Worm (Caenorhabditis elegans) whole organism, mixed stage, embryonic: ENCODE measurements around the gene spig-4.

Experiments used
- M03D4.4 ChIP-seq: sonication (generic microtip); optimal IDR thresholded peaks from 2 replicates; lab custom pipeline; 2017; ENCODE audit warnings: mild to moderate bottlenecking, missing genetic modification characterization, missing compliant biosample characterization
- bed-3 ChIP-seq: fragments of 200-800 bp; sonication (Bioruptor generic); optimal IDR thresholded peaks from 3 replicates; lab custom pipeline; 2018; ENCODE audit warnings: mild to moderate bottlenecking, missing genetic modification characterization, moderate library complexity, missing compliant biosample characterization
- blmp-1 ChIP-seq: fragments of 150-350 bp; optimal IDR thresholded peaks from 2 replicates; lab custom pipeline; 2014; ENCODE audit warnings: missing biosample characterization, missing genetic modification characterization
- ceh-39 ChIP-seq: fragments of 150-350 bp; optimal IDR thresholded peaks from 2 replicates; lab custom pipeline; 2014; ENCODE audit warnings: missing biosample characterization, missing genetic modification characterization
- ceh-43 ChIP-seq: fragments of 200-800 bp; sonication (Bioruptor generic); optimal IDR thresholded peaks from 2 replicates; lab custom pipeline; 2018; ENCODE audit warnings: mild to moderate bottlenecking, missing genetic modification characterization, moderate library complexity, missing compliant biosample characterization
- ceh-83 ChIP-seq: fragments of 200-800 bp; sonication (Bioruptor generic); optimal IDR thresholded peaks from 2 replicates; lab custom pipeline; 2018; ENCODE audit warnings: mild to moderate bottlenecking, missing genetic modification characterization, missing compliant biosample characterization
- ces-1 ChIP-seq: fragments of 150-350 bp; optimal IDR thresholded peaks from 2 replicates; lab custom pipeline; 2014; ENCODE audit warnings: missing biosample characterization, missing genetic modification reagents, missing genetic modification characterization
- cnd-1 ChIP-seq: fragments of 200-800 bp; sonication (Bioruptor generic); optimal IDR thresholded peaks from 2 replicates; lab custom pipeline; 2018; ENCODE audit warnings: mild to moderate bottlenecking, missing genetic modification characterization, missing compliant biosample characterization
- drap-1 ChIP-seq: fragments of 200-800 bp; sonication (Bioruptor generic); optimal IDR thresholded peaks from 3 replicates; lab custom pipeline; 2018; ENCODE audit warnings: mild to moderate bottlenecking, missing genetic modification characterization, missing compliant biosample characterization
- elt-1 ChIP-seq: sonication (generic microtip); optimal IDR thresholded peaks from 2 replicates; lab custom pipeline; 2017; ENCODE audit warnings: missing genetic modification characterization, mild to moderate bottlenecking, missing compliant biosample characterization, antibody characterized with exemption, moderate library complexity, borderline replicate concordance; ENCODE audit not compliant: insufficient read depth
- elt-3 ChIP-seq: fragments of 150-350 bp; optimal IDR thresholded peaks from 2 replicates; lab custom pipeline; 2014; ENCODE audit warnings: missing biosample characterization, missing genetic modification characterization
- flh-1 ChIP-seq: fragments of 200-800 bp; sonication (Bioruptor generic); optimal IDR thresholded peaks from 2 replicates; lab custom pipeline; 2018; ENCODE audit warnings: mild to moderate bottlenecking, missing genetic modification characterization, moderate library complexity, missing compliant biosample characterization
- ham-2 ChIP-seq: fragments of 200-800 bp; sonication (Bioruptor generic); optimal IDR thresholded peaks from 2 replicates; lab custom pipeline; 2018; ENCODE audit warnings: mild to moderate bottlenecking, missing genetic modification characterization, missing compliant biosample characterization
- hlh-1 ChIP-seq: fragments of 150-350 bp; optimal IDR thresholded peaks from 2 replicates; lab custom pipeline; 2014; ENCODE audit warnings: missing biosample characterization, missing genetic modification reagents, missing genetic modification characterization
- lin-13 ChIP-seq: fragments of 150-350 bp; optimal IDR thresholded peaks from 2 replicates; lab custom pipeline; 2014; ENCODE audit warnings: missing biosample characterization, missing genetic modification characterization
- lin-32 ChIP-seq: fragments of 200-800 bp; sonication (Bioruptor generic); optimal IDR thresholded peaks from 2 replicates; lab custom pipeline; 2018; ENCODE audit warnings: mild to moderate bottlenecking, missing genetic modification characterization, missing compliant biosample characterization
- lsy-2 ChIP-seq: fragments of 150-350 bp; optimal IDR thresholded peaks from 2 replicates; lab custom pipeline; 2014; ENCODE audit warnings: missing biosample characterization, missing genetic modification characterization
- mab-5 ChIP-seq: fragments of 150-350 bp; optimal IDR thresholded peaks from 2 replicates; lab custom pipeline; 2014; ENCODE audit warnings: missing biosample characterization, missing genetic modification characterization
- mep-1 ChIP-seq: fragments of 150-350 bp; optimal IDR thresholded peaks from 2 replicates; lab custom pipeline; 2017; ENCODE audit warnings: missing biosample characterization, missing genetic modification reagents, missing genetic modification characterization, inconsistent platforms
- mls-2 ChIP-seq: sonication (generic microtip); optimal IDR thresholded peaks from 2 replicates; lab custom pipeline; 2016; ENCODE audit warnings: mild to moderate bottlenecking, missing genetic modification characterization, moderate library complexity, missing compliant biosample characterization
- nhr-12 ChIP-seq: fragments of 150-350 bp; optimal IDR thresholded peaks from 2 replicates; lab custom pipeline; 2014; ENCODE audit warnings: missing biosample characterization, missing genetic modification characterization
- nhr-2 ChIP-seq: fragments of 150-350 bp; optimal IDR thresholded peaks from 2 replicates; lab custom pipeline; 2014; ENCODE audit warnings: missing biosample characterization, missing genetic modification characterization
- nhr-237 ChIP-seq: fragments of 150-350 bp; optimal IDR thresholded peaks from 2 replicates; lab custom pipeline; 2014; ENCODE audit warnings: missing biosample characterization, missing genetic modification characterization
- nhr-28 ChIP-seq: fragments of 150-350 bp; optimal IDR thresholded peaks from 2 replicates; lab custom pipeline; 2014; ENCODE audit warnings: missing biosample characterization, missing genetic modification characterization
- nhr-76 ChIP-seq: sonication (generic microtip); optimal IDR thresholded peaks from 2 replicates; lab custom pipeline; 2017; ENCODE audit warnings: missing biosample characterization, missing genetic modification characterization
- pha-4 ChIP-seq: fragments of 150-350 bp; optimal IDR thresholded peaks from 2 replicates; lab custom pipeline; 2018; ENCODE audit warnings: missing biosample characterization, missing genetic modification reagents, missing genetic modification characterization
- sem-2 ChIP-seq: fragments of 200-800 bp; sonication (Bioruptor generic); optimal IDR thresholded peaks from 2 replicates; lab custom pipeline; 2018; ENCODE audit warnings: mild to moderate bottlenecking, missing genetic modification characterization, missing compliant biosample characterization
- snpc-4 ChIP-seq: fragments of 150-350 bp; optimal IDR thresholded peaks from 2 replicates; lab custom pipeline; 2014; ENCODE audit warnings: missing biosample characterization, missing genetic modification characterization
- sptf-1 ChIP-seq: sonication (generic microtip); optimal IDR thresholded peaks from 2 replicates; lab custom pipeline; 2017; ENCODE audit warnings: mild to moderate bottlenecking, missing genetic modification characterization, moderate library complexity, missing compliant biosample characterization
- tbx-8 ChIP-seq: fragments of 200-800 bp; sonication (Bioruptor generic); optimal IDR thresholded peaks from 2 replicates; lab custom pipeline; 2018; ENCODE audit warnings: mild to moderate bottlenecking, missing genetic modification characterization, moderate library complexity, missing compliant biosample characterization
- unc-120 ChIP-seq: sonication (generic microtip); optimal IDR thresholded peaks from 2 replicates; lab custom pipeline; 2017; ENCODE audit warnings: missing genetic modification characterization, missing compliant biosample characterization; ENCODE audit not compliant: poor library complexity, severe bottlenecking
- unc-39 ChIP-seq: fragments of 150-350 bp; optimal IDR thresholded peaks from 2 replicates; lab custom pipeline; 2014; ENCODE audit warnings: missing biosample characterization, missing genetic modification characterization
- unc-62 ChIP-seq: fragments of 150-350 bp; optimal IDR thresholded peaks from 2 replicates; lab custom pipeline; 2014; ENCODE audit warnings: missing biosample characterization, missing genetic modification reagents, missing genetic modification characterization
- zip-8 ChIP-seq: fragments of 150-350 bp; optimal IDR thresholded peaks from 2 replicates; lab custom pipeline; 2014; ENCODE audit warnings: missing biosample characterization, missing genetic modification characterization
- ztf-11 ChIP-seq: fragments of 150-350 bp; optimal IDR thresholded peaks from 2 replicates; lab custom pipeline; 2014; ENCODE audit warnings: missing biosample characterization, missing genetic modification characterization

spig-4 gene

ce11 chrV:14350498-14350897, 43.8 kb upstream of the spig-4 start:
- TF ChIP-seq flh-1 (GFP tag; lab: Kevin White, UChicago) (no peak), bed-3 (GFP tag; lab: Kevin White, UChicago) (no peak), hlh-1 (no peak), mab-5 (tag; lab: Kevin White, UChicago) (no peak), sptf-1 (tag; lab: Kevin White, UChicago) (no peak), pha-4 (tag; lab: Kevin White, UChicago) (no peak), lin-13 (tag; lab: Kevin White, UChicago) (no peak), sem-2 (GFP tag; lab: Kevin White, UChicago) (no peak), tbx-8 (GFP tag; lab: Kevin White, UChicago) (no peak), ceh-83 (GFP tag; lab: Kevin White, UChicago) (no peak), unc-120 (tag; lab: Kevin White, UChicago) (no peak), nhr-76 (tag; lab: Kevin White, UChicago) (no peak), nhr-237 (tag; lab: Kevin White, UChicago) (no peak), ceh-43 (GFP tag; lab: Kevin White, UChicago) (no peak), mep-1 (tag; lab: Kevin White, UChicago) (no peak), ham-2 (GFP tag; lab: Kevin White, UChicago) (no peak), zip-8 (tag; lab: Kevin White, UChicago) (no peak)

- no peak for TF ChIP-seq M03D4.4 (tag; lab: Kevin White, UChicago)
- no peak for TF ChIP-seq nhr-28
- no peak for TF ChIP-seq tbx-8 (GFP tag; lab: Kevin White, UChicago)
- peak; percentile 86 for TF ChIP-seq nhr-237 (tag; lab: Kevin White, UChicago)
- no peak for TF ChIP-seq ces-1 (GFP tag; lab: Kevin White, UChicago)
- no peak for TF ChIP-seq nhr-12 (tag; lab: Kevin White, UChicago)
- TF ChIP-seq elt-1 (tag; lab: Kevin White, UChicago), result no peak
- no peak for TF ChIP-seq unc-39 (tag; lab: Kevin White, UChicago)
- TF ChIP-seq flh-1 (GFP tag; lab: Kevin White, UChicago), result no peak
- peak; percentile 70 for TF ChIP-seq lin-13 (tag; lab: Kevin White, UChicago)
- peak; percentile 2 for TF ChIP-seq cnd-1 (tag; lab: Kevin White, UChicago)
- TF ChIP-seq ham-2 (GFP tag; lab: Kevin White, UChicago), result no peak
- peak; percentile 84 for TF ChIP-seq lsy-2 (tag; lab: Kevin White, UChicago)
- no peak for TF ChIP-seq bed-3 (GFP tag; lab: Kevin White, UChicago)
- no peak for TF ChIP-seq zip-8 (tag; lab: Kevin White, UChicago)
- peak; percentile 12 for TF ChIP-seq ceh-39 (tag; lab: Kevin White, UChicago)
- peak; percentile 8 for TF ChIP-seq nhr-2
- no peak for TF ChIP-seq lin-32 (GFP tag; lab: Kevin White, UChicago)
- TF ChIP-seq ceh-43 (GFP tag; lab: Kevin White, UChicago), result no peak
- TF ChIP-seq mab-5 (tag; lab: Kevin White, UChicago), result no peak
- peak; percentile 40 for TF ChIP-seq hlh-1
- TF ChIP-seq ztf-11 (tag; lab: Kevin White, UChicago), result no peak
- TF ChIP-seq snpc-4 (tag; lab: Kevin White, UChicago), result no peak
- no peak for TF ChIP-seq sem-2 (GFP tag; lab: Kevin White, UChicago)
- peak; percentile 58 for TF ChIP-seq pha-4 (tag; lab: Kevin White, UChicago)
- TF ChIP-seq unc-120 (tag; lab: Kevin White, UChicago), result no peak
- TF ChIP-seq mls-2 (tag; lab: Kevin White, UChicago), result no peak
- no peak for TF ChIP-seq elt-3 (tag; lab: Kevin White, UChicago)
- peak; percentile 27 for TF ChIP-seq unc-62 (GFP tag; lab: Kevin White, UChicago)
- TF ChIP-seq sptf-1 (tag; lab: Kevin White, UChicago), result peak; percentile 56
- no peak for TF ChIP-seq blmp-1
- TF ChIP-seq mep-1 (tag; lab: Kevin White, UChicago), result peak; percentile 97
- TF ChIP-seq ceh-83 (GFP tag; lab: Kevin White, UChicago), result no peak
- peak; percentile 49 for TF ChIP-seq drap-1 (GFP tag; lab: Kevin White, UChicago)
Observed at ce11 chrV:14347234-14347826, 40.7 kb upstream of the spig-4 start, which contains the start of gene cept-2. cept-2 (plus strand) TSS chrV:14347766.
